Worm (Caenorhabditis elegans) whole organism, L3 larva: ENCODE measurements around the gene srz-91.

Experiments used
- R02D3.7 ChIP-seq: fragments of 150-350 bp; optimal IDR thresholded peaks from 2 replicates; lab custom pipeline; 2014; ENCODE audit warnings: missing biosample characterization, missing genetic modification characterization
- ZK546.5 ChIP-seq: sonication (generic microtip); optimal IDR thresholded peaks from 2 replicates; lab custom pipeline; 2017; ENCODE audit warnings: missing biosample characterization, missing genetic modification characterization
- aly-2 ChIP-seq: fragments of 150-350 bp; optimal IDR thresholded peaks from 2 replicates; lab custom pipeline; 2014; ENCODE audit warnings: missing biosample characterization, missing genetic modification characterization
- ama-1 ChIP-seq: fragments of 150-350 bp; optimal IDR thresholded peaks from 2 replicates; lab custom pipeline; 2018
- ceh-16 ChIP-seq: sonication (generic microtip); optimal IDR thresholded peaks from 2 replicates; lab custom pipeline; 2017; ENCODE audit warnings: missing biosample characterization, missing genetic modification characterization
- ceh-28 ChIP-seq: fragments of 150-350 bp; optimal IDR thresholded peaks from 2 replicates; lab custom pipeline; 2014; ENCODE audit warnings: missing biosample characterization, missing genetic modification reagents, missing genetic modification characterization
- ceh-82 ChIP-seq: fragments of 150-350 bp; optimal IDR thresholded peaks from 2 replicates; lab custom pipeline; 2014; ENCODE audit warnings: missing biosample characterization, missing genetic modification characterization
- daf-12 ChIP-seq: fragments of 150-350 bp; optimal IDR thresholded peaks from 2 replicates; lab custom pipeline; 2014; ENCODE audit warnings: missing biosample characterization, missing genetic modification reagents, missing genetic modification characterization
- egl-5 ChIP-seq: fragments of 150-350 bp; optimal IDR thresholded peaks from 2 replicates; lab custom pipeline; 2017; ENCODE audit warnings: missing biosample characterization, missing genetic modification reagents, missing genetic modification characterization, inconsistent platforms
- elt-1 ChIP-seq: fragments of 150-350 bp; optimal IDR thresholded peaks from 2 replicates; lab custom pipeline; 2014; ENCODE audit warnings: missing biosample characterization, missing genetic modification characterization
- elt-2 ChIP-seq: sonication (generic microtip); optimal IDR thresholded peaks from 2 replicates; lab custom pipeline; 2016; ENCODE audit warnings: missing genetic modification reagents, mild to moderate bottlenecking, missing genetic modification characterization, missing compliant biosample characterization
- eor-1 ChIP-seq, 2 experiments: fragments of 150-350 bp; optimal IDR thresholded peaks; 2 replicates each; lab custom pipeline; 2014 to 2018; ENCODE audit warnings: missing biosample characterization in 2 of 2, missing genetic modification characterization in 2 of 2
- fkh-10 ChIP-seq: sonication (generic microtip); optimal IDR thresholded peaks from 2 replicates; lab custom pipeline; 2017; ENCODE audit warnings: missing biosample characterization, missing genetic modification reagents, missing genetic modification characterization
- fkh-2 ChIP-seq: fragments of 150-350 bp; optimal IDR thresholded peaks from 2 replicates; lab custom pipeline; 2014; ENCODE audit warnings: missing biosample characterization, missing genetic modification reagents, missing genetic modification characterization
- fos-1 ChIP-seq: fragments of 150-350 bp; optimal IDR thresholded peaks from 2 replicates; lab custom pipeline; 2014; ENCODE audit warnings: missing biosample characterization, missing genetic modification characterization
- hmg-11 ChIP-seq: sonication (generic microtip); optimal IDR thresholded peaks from 2 replicates; lab custom pipeline; 2016; ENCODE audit warnings: missing genetic modification characterization, missing compliant biosample characterization
- jun-1 ChIP-seq: fragments of 150-350 bp; optimal IDR thresholded peaks from 2 replicates; lab custom pipeline; 2014; ENCODE audit warnings: missing biosample characterization, missing genetic modification reagents, missing genetic modification characterization
- lin-15B ChIP-seq: fragments of 150-350 bp; optimal IDR thresholded peaks from 2 replicates; lab custom pipeline; 2014; ENCODE audit warnings: missing biosample characterization, missing genetic modification characterization
- lin-39 ChIP-seq: fragments of 150-350 bp; optimal IDR thresholded peaks from 2 replicates; lab custom pipeline; 2018; ENCODE audit warnings: missing biosample characterization, missing genetic modification reagents, missing genetic modification characterization
- lsy-12 ChIP-seq: sonication (generic microtip); optimal IDR thresholded peaks from 2 replicates; lab custom pipeline; 2016; ENCODE audit warnings: mild to moderate bottlenecking, missing genetic modification characterization, missing compliant biosample characterization
- mdl-1 ChIP-seq: fragments of 150-350 bp; optimal IDR thresholded peaks from 2 replicates; lab custom pipeline; 2014; ENCODE audit warnings: missing biosample characterization, missing genetic modification characterization
- mml-1 ChIP-seq: fragments of 150-350 bp; sonication (generic microtip); optimal IDR thresholded peaks from 3 replicates; lab custom pipeline; 2014; ENCODE audit warnings: missing biosample characterization, missing genetic modification characterization
- nfya-1 ChIP-seq: sonication (generic microtip); optimal IDR thresholded peaks from 2 replicates; lab custom pipeline; 2017; ENCODE audit warnings: missing genetic modification characterization, mild to moderate bottlenecking, missing compliant biosample characterization, antibody characterized with exemption, moderate library complexity; ENCODE audit not compliant: insufficient read depth
- nhr-11 ChIP-seq: fragments of 150-350 bp; optimal IDR thresholded peaks from 2 replicates; lab custom pipeline; 2014; ENCODE audit warnings: missing biosample characterization, missing genetic modification characterization
- nhr-12 ChIP-seq: fragments of 150-350 bp; optimal IDR thresholded peaks from 2 replicates; lab custom pipeline; 2014; ENCODE audit warnings: missing biosample characterization, missing genetic modification characterization
- nhr-23 ChIP-seq: fragments of 150-350 bp; optimal IDR thresholded peaks from 2 replicates; lab custom pipeline; 2014; ENCODE audit warnings: missing biosample characterization, missing genetic modification reagents, missing genetic modification characterization
- nhr-237 ChIP-seq: fragments of 150-350 bp; optimal IDR thresholded peaks from 2 replicates; lab custom pipeline; 2014; ENCODE audit warnings: missing biosample characterization, missing genetic modification characterization
- nhr-28 ChIP-seq: fragments of 150-350 bp; optimal IDR thresholded peaks from 2 replicates; lab custom pipeline; 2014; ENCODE audit warnings: missing biosample characterization, missing genetic modification characterization
- nhr-43 ChIP-seq: sonication (generic microtip); optimal IDR thresholded peaks from 2 replicates; lab custom pipeline; 2016; ENCODE audit warnings: mild to moderate bottlenecking, missing genetic modification characterization, missing compliant biosample characterization; ENCODE audit not compliant: poor library complexity, severe bottlenecking
- nhr-67 ChIP-seq: fragments of 150-350 bp; optimal IDR thresholded peaks from 2 replicates; lab custom pipeline; 2014; ENCODE audit warnings: missing biosample characterization, missing genetic modification characterization
- nhr-76 ChIP-seq: fragments of 150-350 bp; sonication (generic microtip); optimal IDR thresholded peaks from 5 replicates; lab custom pipeline; 2014; ENCODE audit warnings: missing biosample characterization, missing genetic modification characterization
- nhr-77 ChIP-seq: fragments of 150-350 bp; optimal IDR thresholded peaks from 2 replicates; lab custom pipeline; 2014; ENCODE audit warnings: missing biosample characterization, missing genetic modification characterization
- sea-2 ChIP-seq: fragments of 150-350 bp; sonication (generic microtip); optimal IDR thresholded peaks from 4 replicates; lab custom pipeline; 2014; ENCODE audit warnings: missing biosample characterization, missing genetic modification reagents, missing genetic modification characterization
- snpc-4 ChIP-seq: fragments of 150-350 bp; optimal IDR thresholded peaks from 2 replicates; lab custom pipeline; 2014; ENCODE audit warnings: missing biosample characterization, missing genetic modification characterization
- tbx-2 ChIP-seq: sonication (generic microtip); optimal IDR thresholded peaks from 2 replicates; lab custom pipeline; 2016; ENCODE audit warnings: mild to moderate bottlenecking, missing genetic modification characterization, missing compliant biosample characterization
- unc-39 ChIP-seq: sonication (generic microtip); optimal IDR thresholded peaks from 4 replicates; lab custom pipeline; 2017; ENCODE audit warnings: missing biosample characterization, missing genetic modification characterization
- unc-62 ChIP-seq: fragments of 150-350 bp; sonication (generic microtip); optimal IDR thresholded peaks from 4 replicates; lab custom pipeline; 2014; ENCODE audit warnings: missing biosample characterization, missing genetic modification reagents, missing genetic modification characterization
- zag-1 ChIP-seq: fragments of 150-350 bp; optimal IDR thresholded peaks from 2 replicates; lab custom pipeline; 2014; ENCODE audit warnings: missing biosample characterization, missing genetic modification characterization
- ztf-11 ChIP-seq: fragments of 150-350 bp; optimal IDR thresholded peaks from 2 replicates; lab custom pipeline; 2014; ENCODE audit warnings: missing biosample characterization, missing genetic modification characterization
- ztf-4 ChIP-seq: fragments of 150-350 bp; optimal IDR thresholded peaks from 2 replicates; lab custom pipeline; 2014; ENCODE audit warnings: missing biosample characterization, missing genetic modification characterization

srz-91 gene

DNA sequence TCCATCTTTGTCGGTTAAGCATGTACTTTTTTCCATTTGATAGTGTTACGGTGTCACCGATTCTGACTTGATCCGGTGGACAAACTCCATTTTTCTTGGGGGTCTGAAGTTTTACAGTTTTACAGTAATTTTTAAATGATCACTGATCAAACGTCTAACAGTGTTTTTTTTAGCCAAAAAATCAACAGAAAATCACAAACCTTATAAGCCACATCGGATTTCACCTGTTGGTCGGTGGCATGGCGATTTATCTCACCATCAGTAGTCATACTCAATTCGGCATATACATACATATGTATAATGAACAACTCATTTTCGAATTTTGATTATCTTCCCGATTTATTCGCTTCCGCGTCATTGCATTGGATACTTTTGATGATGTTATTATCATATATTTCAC, at the start of gene srz-91:
srz-91 (plus strand) TSS at position 301 of the 400 bp plus-strand sequence.
- TF ChIP-seq ZK546.5 (tag; lab: Kevin White, UChicago) (no peak), daf-12 (tag; lab: Kevin White, UChicago) (no peak), aly-2 (tag; lab: Kevin White, UChicago) (no peak), unc-39 (tag; lab: Kevin White, UChicago) (no peak), nhr-43 (tag; lab: Kevin White, UChicago) (no peak), jun-1 (no peak), ztf-11 (tag; lab: Kevin White, UChicago) (no peak), nhr-67 (no peak), sea-2 (GFP tag; lab: Kevin White, UChicago) (no peak), fkh-10 (GFP tag; lab: Kevin White, UChicago) (no peak), lin-39 (no peak), nhr-76 (tag; lab: Kevin White, UChicago) (no peak), nhr-12 (tag; lab: Kevin White, UChicago) (no peak), tbx-2 (tag; lab: Kevin White, UChicago) (no peak), ztf-4 (no peak), lin-15B (tag; lab: Kevin White, UChicago) (no peak)

DNA sequence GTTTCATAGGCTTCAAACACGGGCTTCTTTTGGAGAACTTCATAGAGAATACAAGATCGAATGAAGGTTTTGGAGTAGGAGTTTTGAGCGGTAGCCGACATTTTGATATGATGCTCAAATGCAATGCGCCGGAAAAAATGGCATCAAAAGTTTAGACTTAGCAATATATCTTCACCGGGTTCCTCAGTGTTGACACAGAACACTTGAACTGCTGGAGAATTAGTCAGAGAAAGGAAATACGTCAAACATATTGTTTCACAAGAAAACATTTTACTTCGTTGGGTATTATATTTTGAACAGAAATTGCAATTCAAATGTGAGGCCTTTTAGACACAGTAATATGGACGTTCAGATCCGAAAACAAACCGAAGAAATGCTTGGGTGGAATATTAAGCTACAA, 49.5 kb upstream of the srz-91 start, which contains the start of gene fbxa-174:
fbxa-174 (minus strand) TSS at position 101 of the 400 bp plus-strand sequence.
- TF ChIP-seq fkh-10 (GFP tag; lab: Kevin White, UChicago): no peak
- no peak for TF ChIP-seq R02D3.7 (tag; lab: Kevin White, UChicago)
- TF ChIP-seq hmg-11 (tag; lab: Kevin White, UChicago): no peak
- TF ChIP-seq nhr-11 (tag; lab: Kevin White, UChicago): no peak
- TF ChIP-seq egl-5 (tag; lab: Kevin White, UChicago): no peak
- no peak for TF ChIP-seq fkh-2 (tag; lab: Kevin White, UChicago)
- TF ChIP-seq sea-2 (GFP tag; lab: Kevin White, UChicago): no peak
- TF ChIP-seq zag-1 (tag; lab: Kevin White, UChicago): no peak
- TF ChIP-seq snpc-4 (tag; lab: Kevin White, UChicago): no peak
- no peak for TF ChIP-seq nhr-28 (tag; lab: Kevin White, UChicago)
- TF ChIP-seq nfya-1 (tag; lab: Kevin White, UChicago): no peak
- no peak for TF ChIP-seq nhr-76 (tag; lab: Kevin White, UChicago)
- no peak for TF ChIP-seq ztf-4
- TF ChIP-seq elt-2: no peak
- no peak for TF ChIP-seq nhr-237

DNA sequence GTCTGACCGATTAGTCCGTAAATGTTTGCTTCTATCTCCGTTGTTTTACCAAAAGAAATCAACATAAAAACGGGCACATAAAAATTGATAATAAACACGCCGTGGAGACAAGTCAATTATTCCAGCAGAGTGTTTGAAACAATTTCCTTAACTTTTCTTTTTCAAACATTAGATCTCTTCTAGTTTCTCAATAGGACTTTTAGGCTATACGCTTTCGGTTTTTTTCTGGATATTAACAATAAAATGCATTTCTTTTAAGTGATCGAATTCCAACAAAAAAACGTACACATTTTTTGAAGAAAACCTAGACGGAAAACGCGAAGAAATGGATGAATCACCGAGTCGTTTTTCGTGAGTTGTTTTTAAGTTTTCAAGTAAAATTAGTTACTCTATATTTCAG, 49.0 kb upstream of the srz-91 start, which contains the start of gene fbxa-172:
fbxa-172 (plus strand) TSS at position 301 of the 400 bp plus-strand sequence.
- no peak for TF ChIP-seq snpc-4 (tag; lab: Kevin White, UChicago)
- no peak for TF ChIP-seq elt-1 (tag; lab: Kevin White, UChicago)
- TF ChIP-seq hmg-11 (tag; lab: Kevin White, UChicago): no peak
- no peak for TF ChIP-seq nhr-237
- no peak for TF ChIP-seq zag-1 (tag; lab: Kevin White, UChicago)
- no peak for TF ChIP-seq ztf-4
- no peak for TF ChIP-seq nhr-23
- TF ChIP-seq unc-62: no peak
- TF ChIP-seq egl-5 (tag; lab: Kevin White, UChicago): no peak
- no peak for TF ChIP-seq lin-39
- TF ChIP-seq R02D3.7 (tag; lab: Kevin White, UChicago): no peak
- no peak for TF ChIP-seq nhr-43 (tag; lab: Kevin White, UChicago)
- no peak for TF ChIP-seq ceh-82 (tag; lab: Kevin White, UChicago)
- no peak for TF ChIP-seq nhr-76 (tag; lab: Kevin White, UChicago)
- TF ChIP-seq mml-1 (tag; lab: Kevin White, UChicago): no peak
- TF ChIP-seq nhr-11 (tag; lab: Kevin White, UChicago): no peak
- no peak for TF ChIP-seq nhr-12 (tag; lab: Kevin White, UChicago)
- TF ChIP-seq ceh-16: no peak
- TF ChIP-seq nhr-28 (tag; lab: Kevin White, UChicago): no peak

DNA sequence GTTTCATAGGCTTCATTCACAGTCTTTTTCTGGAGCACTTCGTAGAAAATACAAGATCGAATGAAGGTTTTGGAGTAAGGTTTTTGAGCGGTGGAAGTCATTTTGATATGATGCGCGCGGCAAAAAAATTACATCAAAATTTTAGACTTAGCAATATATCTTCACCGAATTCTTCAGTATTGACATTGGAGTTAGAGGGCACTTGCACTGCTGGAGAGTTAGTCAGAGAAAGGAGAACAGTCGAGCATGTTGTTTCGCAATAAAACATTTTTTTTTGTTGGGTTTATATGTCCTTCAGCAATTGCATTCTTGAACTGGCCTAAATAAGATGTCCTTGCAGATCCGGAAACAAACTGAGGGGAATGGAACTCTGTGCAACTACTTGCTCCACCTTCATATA, 42.0 kb upstream of the srz-91 start, which contains the start of gene fbxa-171:
fbxa-171 (minus strand) TSS at position 101 of the 400 bp plus-strand sequence.
- TF ChIP-seq ceh-16: no peak
- no peak for TF ChIP-seq nhr-237
- TF ChIP-seq ceh-28 (tag; lab: Kevin White, UChicago): no peak
- no peak for TF ChIP-seq nhr-43 (tag; lab: Kevin White, UChicago)
- TF ChIP-seq eor-1 (tag; optimal IDR thresholded peaks at IDR 0.05; lab: Kevin White, UChicago): no peak
- TF ChIP-seq fos-1: no peak
- TF ChIP-seq mdl-1 (tag; lab: Kevin White, UChicago): no peak
- no peak for TF ChIP-seq nhr-77 (tag; lab: Kevin White, UChicago)
- TF ChIP-seq snpc-4 (tag; lab: Kevin White, UChicago): no peak
- no peak for TF ChIP-seq nhr-28 (tag; lab: Kevin White, UChicago)
- TF ChIP-seq lin-15B (tag; lab: Kevin White, UChicago): no peak
- TF ChIP-seq nhr-67: no peak
- TF ChIP-seq lsy-12 (tag; lab: Kevin White, UChicago): no peak
- TF ChIP-seq tbx-2 (tag; lab: Kevin White, UChicago): no peak
- no peak for TF ChIP-seq ama-1 (lab: Kevin White, UChicago)
- no peak for TF ChIP-seq zag-1 (tag; lab: Kevin White, UChicago)
- TF ChIP-seq unc-39 (tag; lab: Kevin White, UChicago): no peak
